Fruit fly (Drosophila melanogaster): Measurements from ENCODE around the gene Vps2.

Vps2 gene

dm6 chr3R:26055214-26055632 lies 2.6 kb downstream of the Vps2 start, which contains the start of gene Cmpk:
Gene Cmpk, minus strand, starts transcription at chr3R:26055438.
- TF ChIP-seq Sp1 (GFP tag; optimal IDR thresholded peaks at IDR 0.05) (peak; percentile 88), usp (GFP tag; optimal IDR thresholded peaks at IDR 0.05) (no peak), tai (GFP tag; optimal IDR thresholded peaks at IDR 0.05) (no peak), brk (GFP tag; optimal IDR thresholded peaks at IDR 0.05) (no peak), woc (GFP tag; optimal IDR thresholded peaks at IDR 0.05) (peak; percentile 44), CG32264 (GFP tag; optimal IDR thresholded peaks at IDR 0.05) (peak; percentile 44), CrebA (GFP tag; optimal IDR thresholded peaks at IDR 0.05; ENCODE audit: borderline replicate concordance) (no peak), dmrt93B (GFP tag; optimal IDR thresholded peaks at IDR 0.05) (peak; percentile 74), Dif (GFP tag; optimal IDR thresholded peaks at IDR 0.05; ENCODE audit: partially characterized antibody) (peak; percentile 61), OdsH (GFP tag; optimal IDR thresholded peaks at IDR 0.05) (peak; percentile 77), sage (GFP tag; optimal IDR thresholded peaks at IDR 0.05) (peak; percentile 90), dl (GFP tag; optimal IDR thresholded peaks at IDR 0.05; ENCODE audit: insufficient read depth in 1 of 2, partially characterized antibody in 2 of 2) (no peak), pan (optimal IDR thresholded peaks at IDR 0.05) (no peak), psq (GFP tag; optimal IDR thresholded peaks at IDR 0.05) (peak; percentile 58), h (GFP tag; optimal IDR thresholded peaks at IDR 0.05) (peak; percentile 86), Myc (optimal IDR thresholded peaks at IDR 0.05) (peak; percentile 8), Hr78 (GFP tag; optimal IDR thresholded peaks at IDR 0.05) (no peak), Vsx2 (GFP tag; optimal IDR thresholded peaks at IDR 0.05; ENCODE audit: partially characterized antibody) (no peak), sv (GFP tag; optimal IDR thresholded peaks at IDR 0.05) (peak; percentile 33), lola (GFP tag; optimal IDR thresholded peaks at IDR 0.05) (no peak), CG9705 (GFP tag; optimal IDR thresholded peaks at IDR 0.05) (peak; percentile 91), N (GFP tag; optimal IDR thresholded peaks at IDR 0.05) (no peak), Mio (GFP tag; optimal IDR thresholded peaks at IDR 0.05) (peak; percentile 10), GATAd (GFP tag; optimal IDR thresholded peaks at IDR 0.05) (no peak), Hr83 (GFP tag; optimal IDR thresholded peaks at IDR 0.05; ENCODE audit: poor library complexity, severe bottlenecking) (peak; percentile 97), rgr (GFP tag; optimal IDR thresholded peaks at IDR 0.05) (peak; percentile 92), jim (GFP tag; optimal IDR thresholded peaks at IDR 0.05) (no peak), fru (GFP tag; optimal IDR thresholded peaks at IDR 0.05) (peak; percentile 72), Abd-B (GFP tag; optimal IDR thresholded peaks at IDR 0.05) (no peak), HLH106 (tag; optimal IDR thresholded peaks at IDR 0.05) (peak; percentile 77), Rel (GFP tag; optimal IDR thresholded peaks at IDR 0.05) (no peak), Rel (tag; optimal IDR thresholded peaks at IDR 0.05) (peak; percentile 72), ey (GFP tag; optimal IDR thresholded peaks at IDR 0.05) (peak; percentile 50), br (GFP tag; optimal IDR thresholded peaks at IDR 0.05) (peak; percentile 82), Dfd (GFP tag; optimal IDR thresholded peaks at IDR 0.05) (no peak), Jra (GFP tag; optimal IDR thresholded peaks at IDR 0.05) (peak; percentile 41), foxo (GFP tag; optimal IDR thresholded peaks at IDR 0.05) (peak; percentile 36 to 81), dsf (GFP tag; optimal IDR thresholded peaks at IDR 0.05; ENCODE audit: borderline replicate concordance) (peak; percentile 0), Hnf4 (GFP tag; optimal IDR thresholded peaks at IDR 0.05) (no peak)

dm6 chr3R:26056381-26056780 lies 3.8 kb downstream of the Vps2 start, which contains the start of the genes Sld5 and CG14543:
Gene Sld5, minus strand, starts transcription at chr3R:26056547.
Gene CG14543, plus strand, starts transcription at chr3R:26056630.
- peak; percentile 42 for TF ChIP-seq rgr (GFP tag; optimal IDR thresholded peaks at IDR 0.05)
- no peak for TF ChIP-seq jim (GFP tag; optimal IDR thresholded peaks at IDR 0.05)
- TF ChIP-seq foxo (GFP tag; optimal IDR thresholded peaks at IDR 0.05): peak in 1 of 2 experiments; percentile 37
- peak; percentile 10 for TF ChIP-seq br (GFP tag; optimal IDR thresholded peaks at IDR 0.05)
- TF ChIP-seq Sp1 (GFP tag; optimal IDR thresholded peaks at IDR 0.05): peak; percentile 2
- TF ChIP-seq psq (GFP tag; optimal IDR thresholded peaks at IDR 0.05): no peak
- TF ChIP-seq Hnf4 (GFP tag; optimal IDR thresholded peaks at IDR 0.05): peak; percentile 44
- TF ChIP-seq Rel (GFP tag; optimal IDR thresholded peaks at IDR 0.05): no peak
- peak; percentile 2 for TF ChIP-seq Rel (tag; optimal IDR thresholded peaks at IDR 0.05)
- peak; percentile 38 for TF ChIP-seq h (GFP tag; optimal IDR thresholded peaks at IDR 0.05)
